Worm (Caenorhabditis elegans): ENCODE measurements around the gene str-81.
"Not testable (repeated sequence)": the region's sequence is repeated elsewhere in the genome, so short reads cannot be mapped to it uniquely, and the experiment has no call there.

Gene str-81

DNA sequence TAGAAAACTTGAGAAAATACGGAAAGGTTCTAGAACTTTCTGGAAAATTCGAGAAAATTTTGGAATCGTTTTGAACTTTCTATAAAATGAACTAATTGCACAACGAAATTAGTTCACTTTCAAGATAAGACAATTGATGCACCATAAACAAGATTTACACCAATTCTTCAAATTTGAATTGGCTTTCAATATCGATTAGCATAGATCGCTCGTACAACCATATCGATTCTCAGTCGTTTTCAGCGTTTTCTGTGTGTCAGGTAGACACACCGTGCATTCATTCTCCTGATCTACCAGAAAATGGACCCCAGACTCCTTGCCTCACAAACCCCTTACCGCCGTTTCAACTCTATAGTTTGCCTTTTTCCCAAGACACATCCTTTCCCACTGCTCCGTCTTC is 31.4 kb upstream of the str-81 start, which contains the start of gene fbxb-117:
Gene fbxb-117 (plus strand): TSS at position 301 of the 400 bp plus-strand sequence.
- no peak for TF ChIP-seq scrt-1 (GFP tag; IDR thresholded peaks at IDR 0.05)
- no peak for TF ChIP-seq F13C5.2 (tag; optimal IDR thresholded peaks at IDR 0.05)
- TF ChIP-seq pes-1 (GFP tag; IDR thresholded peaks at IDR 0.05): no peak
- no peak for TF ChIP-seq tbx-37 (GFP tag; conservative IDR thresholded peaks at IDR 0.05)
- TF ChIP-seq ceh-13 (GFP tag; optimal IDR thresholded peaks at IDR 0.05): no peak
- TF ChIP-seq sea-1 (GFP tag; conservative IDR thresholded peaks at IDR 0.05): no peak
- no peak for TF ChIP-seq ets-7 (tag; optimal IDR thresholded peaks at IDR 0.05)
- no peak for TF ChIP-seq B0310.2 (tag; optimal IDR thresholded peaks at IDR 0.05)
- TF ChIP-seq aly-1 (tag; optimal IDR thresholded peaks at IDR 0.05): no peak
- no peak for TF ChIP-seq flt-1 (GFP tag; IDR thresholded peaks at IDR 0.05)
- TF ChIP-seq hnd-1 (tag; optimal IDR thresholded peaks at IDR 0.05): no peak
- TF ChIP-seq hmbx-1 (tag; optimal IDR thresholded peaks at IDR 0.05): no peak
- TF ChIP-seq hmg-4 (GFP tag; optimal IDR thresholded peaks at IDR 0.05): no peak
- TF ChIP-seq ceh-36 (tag; optimal IDR thresholded peaks at IDR 0.05): no peak
- no peak for TF ChIP-seq tbx-11 (GFP tag; IDR thresholded peaks at IDR 0.05)
- no peak for TF ChIP-seq ama-1 (optimal IDR thresholded peaks at IDR 0.05)
- TF ChIP-seq tra-4 (tag; optimal IDR thresholded peaks at IDR 0.05): no peak

- TF ChIP-seq sea-1 (GFP tag; conservative IDR thresholded peaks at IDR 0.05): no peak
- TF ChIP-seq B0310.2 (tag; optimal IDR thresholded peaks at IDR 0.05): no peak
- TF ChIP-seq tra-4 (tag; optimal IDR thresholded peaks at IDR 0.05): no peak
- no peak for TF ChIP-seq hnd-1 (tag; optimal IDR thresholded peaks at IDR 0.05)
- TF ChIP-seq pes-1 (GFP tag; IDR thresholded peaks at IDR 0.05): no peak
Observed at ce11 chrV:19279888-19280287, 29.0 kb upstream of the str-81 start, which contains the start of gene F21D9.8. F21D9.8 (minus strand) TSS chrV:19279988.

- no peak for TF ChIP-seq hmg-4 (GFP tag; optimal IDR thresholded peaks at IDR 0.05)
- no peak for TF ChIP-seq pes-1 (GFP tag; IDR thresholded peaks at IDR 0.05)
- TF ChIP-seq ceh-36 (tag; optimal IDR thresholded peaks at IDR 0.05): no peak
- no peak for TF ChIP-seq ets-7 (tag; optimal IDR thresholded peaks at IDR 0.05)
- no peak for TF ChIP-seq tra-4 (tag; optimal IDR thresholded peaks at IDR 0.05)
Observed at ce11 chrV:19278488-19278887, 27.6 kb upstream of the str-81 start.

DNA sequence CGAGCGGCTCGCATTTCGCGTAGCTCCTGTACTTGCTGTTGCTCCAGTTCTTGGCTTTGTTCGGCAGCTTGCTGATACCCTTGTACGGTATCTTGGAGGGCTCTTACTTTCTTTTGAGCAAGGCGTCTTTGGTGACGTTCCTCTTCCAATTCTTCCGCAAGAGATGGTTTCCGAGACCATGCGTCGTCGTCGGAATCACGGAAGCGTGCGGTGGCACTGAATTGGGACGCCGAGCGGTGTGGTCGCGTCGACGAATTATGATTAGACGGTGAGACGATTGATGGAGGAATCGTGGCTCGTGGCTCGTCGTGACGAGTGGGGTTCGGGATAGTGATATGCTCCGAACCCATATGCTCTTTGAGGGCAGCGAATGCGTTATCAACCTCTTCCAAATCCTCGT is 25.5 kb upstream of the str-81 start:
- no peak for TF ChIP-seq ceh-13 (GFP tag; optimal IDR thresholded peaks at IDR 0.05)
- TF ChIP-seq scrt-1 (GFP tag; IDR thresholded peaks at IDR 0.05): no peak
- no peak for TF ChIP-seq B0310.2 (tag; optimal IDR thresholded peaks at IDR 0.05)

ce11 chrV:19264148-19264547 is 13.3 kb upstream of the str-81 start, which contains the start of gene F21D9.1:
F21D9.1 (plus strand) TSS chrV:19264448.
- TF ChIP-seq tbx-37 (GFP tag; conservative IDR thresholded peaks at IDR 0.05); pes-1 (GFP tag; IDR thresholded peaks at IDR 0.05); scrt-1 (GFP tag; IDR thresholded peaks at IDR 0.05): not testable (repeated sequence)

DNA sequence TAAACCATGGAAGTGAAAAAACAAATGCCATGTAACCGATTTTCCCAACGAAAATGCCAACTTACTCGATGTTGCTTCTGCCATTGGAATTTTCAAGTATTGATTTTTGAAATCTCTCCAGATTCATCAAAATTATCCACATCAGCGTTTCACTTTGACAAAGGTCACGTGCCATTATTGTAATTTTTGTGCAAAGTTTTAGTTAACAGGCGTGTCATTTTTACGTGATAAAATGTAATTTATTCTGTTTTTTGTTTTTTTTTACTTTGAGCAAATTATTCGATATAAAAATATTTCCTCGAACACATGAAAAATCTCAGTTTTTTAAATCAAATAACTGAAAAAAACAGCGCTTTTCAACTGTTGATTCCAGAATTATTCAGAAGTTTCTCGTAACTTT is 11.5 kb upstream of the str-81 start, which contains the start of gene F21D9.2:
Gene F21D9.2 (minus strand): TSS at position 101 of the 400 bp plus-strand sequence.
- TF ChIP-seq tra-4 (tag; optimal IDR thresholded peaks at IDR 0.05): no peak
- no peak for TF ChIP-seq pes-1 (GFP tag; IDR thresholded peaks at IDR 0.05)
- TF ChIP-seq F13C5.2 (tag; optimal IDR thresholded peaks at IDR 0.05): no peak
- no peak for TF ChIP-seq ceh-36 (tag; optimal IDR thresholded peaks at IDR 0.05)
- TF ChIP-seq ets-7 (tag; optimal IDR thresholded peaks at IDR 0.05): no peak
- TF ChIP-seq B0310.2 (tag; optimal IDR thresholded peaks at IDR 0.05): no peak
- no peak for TF ChIP-seq ama-1 (optimal IDR thresholded peaks at IDR 0.05)
- TF ChIP-seq hmg-4 (GFP tag; optimal IDR thresholded peaks at IDR 0.05): no peak
- no peak for TF ChIP-seq flt-1 (GFP tag; IDR thresholded peaks at IDR 0.05)
- TF ChIP-seq sea-1 (GFP tag; conservative IDR thresholded peaks at IDR 0.05): no peak
- no peak for TF ChIP-seq hmbx-1 (tag; optimal IDR thresholded peaks at IDR 0.05)
- no peak for TF ChIP-seq tbx-37 (GFP tag; conservative IDR thresholded peaks at IDR 0.05)
- no peak for TF ChIP-seq tbx-11 (GFP tag; IDR thresholded peaks at IDR 0.05)
- TF ChIP-seq scrt-1 (GFP tag; IDR thresholded peaks at IDR 0.05): no peak
- no peak for TF ChIP-seq hnd-1 (tag; optimal IDR thresholded peaks at IDR 0.05)
- TF ChIP-seq aly-1 (tag; optimal IDR thresholded peaks at IDR 0.05): no peak
- no peak for TF ChIP-seq ceh-13 (GFP tag; optimal IDR thresholded peaks at IDR 0.05)

ce11 chrV:19260686-19261085 is 9.8 kb upstream of the str-81 start:
- TF ChIP-seq F13C5.2 (tag; optimal IDR thresholded peaks at IDR 0.05) (no peak), aly-1 (tag; optimal IDR thresholded peaks at IDR 0.05) (no peak), flt-1 (GFP tag; IDR thresholded peaks at IDR 0.05) (no peak), ama-1 (optimal IDR thresholded peaks at IDR 0.05) (no peak), hmbx-1 (tag; optimal IDR thresholded peaks at IDR 0.05) (no peak), hnd-1 (tag; optimal IDR thresholded peaks at IDR 0.05) (no peak), ceh-36 (tag; optimal IDR thresholded peaks at IDR 0.05) (no peak), sea-1 (GFP tag; conservative IDR thresholded peaks at IDR 0.05) (no peak), B0310.2 (tag; optimal IDR thresholded peaks at IDR 0.05) (no peak), ets-7 (tag; optimal IDR thresholded peaks at IDR 0.05) (no peak), tbx-37 (GFP tag; conservative IDR thresholded peaks at IDR 0.05) (no peak), hmg-4 (GFP tag; optimal IDR thresholded peaks at IDR 0.05) (no peak)

- TF ChIP-seq scrt-1 (GFP tag; IDR thresholded peaks at IDR 0.05) (no peak), flt-1 (GFP tag; IDR thresholded peaks at IDR 0.05) (no peak), tbx-37 (GFP tag; conservative IDR thresholded peaks at IDR 0.05) (no peak), F13C5.2 (tag; optimal IDR thresholded peaks at IDR 0.05) (no peak), B0310.2 (tag; optimal IDR thresholded peaks at IDR 0.05) (no peak), ceh-13 (GFP tag; optimal IDR thresholded peaks at IDR 0.05) (no peak), hnd-1 (tag; optimal IDR thresholded peaks at IDR 0.05) (no peak)
Observed at ce11 chrV:19259403-19259802, 8.5 kb upstream of the str-81 start.
